Fruit fly (Drosophila melanogaster) whole organism, prepupa: ENCODE results near the gene ouib.
A peak's percentile ranks its signal among the peaks of the same experiment; 100 is the strongest.

Experiments used
- Blimp-1 ChIP-seq: fragments of 200-800 bp; sonication (Bioruptor generic); optimal IDR thresholded peaks from 3 replicates; lab custom pipeline; 2017; ENCODE audit warnings: missing biosample characterization, missing genetic modification characterization, mild to moderate bottlenecking, moderate library complexity, missing genetic modification reagents
- CG10669 ChIP-seq: fragments of 200-800 bp; sonication (Bioruptor generic); optimal IDR thresholded peaks from 3 replicates; lab custom pipeline; 2018; ENCODE audit warnings: missing biosample characterization, mild to moderate bottlenecking, missing genetic modification characterization, moderate library complexity
- CG11294 ChIP-seq: fragments of 200-800 bp; sonication (Bioruptor generic); IDR thresholded peaks from 2 replicates; pipeline ENCODE4 v1.3.6; 2022; ENCODE audit warnings: missing biosample characterization, missing genetic modification characterization
- CG1621 ChIP-seq: fragments of 200-800 bp; sonication (Bioruptor generic); optimal IDR thresholded peaks from 3 replicates; lab custom pipeline; 2018; ENCODE audit warnings: missing biosample characterization, mild to moderate bottlenecking, missing genetic modification characterization
- CG16779 ChIP-seq: fragments of 200-800 bp; sonication (Bioruptor generic); optimal IDR thresholded peaks from 3 replicates; lab custom pipeline; 2017; ENCODE audit warnings: missing biosample characterization, mild to moderate bottlenecking, missing genetic modification characterization
- CG3032 ChIP-seq: fragments of 200-800 bp; optimal IDR thresholded peaks from 2 replicates; lab custom pipeline; 2019; ENCODE audit warnings: missing biosample characterization, mild to moderate bottlenecking, missing genetic modification characterization, moderate library complexity
- CG31627 ChIP-seq: fragments of 200-800 bp; sonication (Bioruptor generic); optimal IDR thresholded peaks from 3 replicates; lab custom pipeline; 2016; ENCODE audit warnings: missing biosample characterization, missing genetic modification characterization
- CG34406 ChIP-seq: fragments of 200-800 bp; sonication (Bioruptor generic); optimal IDR thresholded peaks from 3 replicates; lab custom pipeline; 2016; ENCODE audit warnings: missing biosample characterization, missing genetic modification characterization
- CG3919 ChIP-seq: fragments of 200-800 bp; sonication (Bioruptor generic); optimal IDR thresholded peaks from 3 replicates; lab custom pipeline; 2016; ENCODE audit warnings: missing biosample characterization, missing genetic modification characterization
- CG4318 ChIP-seq: fragments of 200-800 bp; sonication (Bioruptor generic); optimal IDR thresholded peaks from 3 replicates; lab custom pipeline; 2017; ENCODE audit warnings: missing biosample characterization, mild to moderate bottlenecking, missing genetic modification characterization
- CG6163 ChIP-seq: fragments of 200-800 bp; sonication (Bioruptor generic); IDR thresholded peaks from 3 replicates; pipeline ENCODE4 v1.3.6; 2022; ENCODE audit warnings: missing biosample characterization, missing genetic modification characterization
- CG6276 ChIP-seq: fragments of 200-800 bp; sonication (Bioruptor generic); optimal IDR thresholded peaks from 2 replicates; lab custom pipeline; 2017; ENCODE audit warnings: missing biosample characterization, mild to moderate bottlenecking, missing genetic modification characterization
- CG6792 ChIP-seq: fragments of 200-800 bp; sonication (Bioruptor generic); optimal IDR thresholded peaks from 3 replicates; lab custom pipeline; 2016; ENCODE audit warnings: missing biosample characterization, missing genetic modification characterization
- CG6808 ChIP-seq: fragments of 200-800 bp; sonication (Bioruptor generic); optimal IDR thresholded peaks from 3 replicates; lab custom pipeline; 2017; ENCODE audit warnings: missing biosample characterization, missing genetic modification characterization, mild to moderate bottlenecking, moderate library complexity, missing genetic modification reagents
- CG8119 ChIP-seq: fragments of 200-800 bp; sonication (Bioruptor generic); IDR thresholded peaks from 3 replicates; pipeline ENCODE4 v1.3.6; 2022; ENCODE audit warnings: missing biosample characterization, missing genetic modification characterization
- CG8319 ChIP-seq: fragments of 200-800 bp; sonication (Bioruptor generic); optimal IDR thresholded peaks from 3 replicates; lab custom pipeline; 2016; ENCODE audit warnings: missing biosample characterization, missing genetic modification characterization
- CG8632 ChIP-seq: fragments of 200-800 bp; sonication (Bioruptor generic); optimal IDR thresholded peaks from 3 replicates; lab custom pipeline; 2016; ENCODE audit warnings: missing biosample characterization, missing genetic modification characterization
- Eip75B ChIP-seq: fragments of 200-800 bp; sonication (Bioruptor generic); optimal IDR thresholded peaks from 3 replicates; lab custom pipeline; 2016; ENCODE audit warnings: missing biosample characterization, missing genetic modification characterization
- Eip78C ChIP-seq: fragments of 200-800 bp; sonication (Bioruptor generic); peaks from one replicate; lab custom pipeline; 2016; ENCODE audit warnings: missing biosample characterization, missing genetic modification characterization
- Eip93F ChIP-seq: fragments of 200-800 bp; sonication (Bioruptor generic); optimal IDR thresholded peaks from 2 replicates; lab custom pipeline; 2016; ENCODE audit warnings: missing biosample characterization, mild to moderate bottlenecking, missing genetic modification characterization
- Ets96B ChIP-seq: fragments of 200-800 bp; optimal IDR thresholded peaks from 2 replicates; lab custom pipeline; 2019; ENCODE audit warnings: missing biosample characterization, mild to moderate bottlenecking, missing genetic modification characterization, moderate library complexity
- Gug ChIP-seq: fragments of 200-800 bp; sonication (Bioruptor generic); IDR thresholded peaks from 2 replicates; pipeline ENCODE4 v1.3.6; 2022; ENCODE audit warnings: missing biosample characterization, missing genetic modification characterization
- Hr38 ChIP-seq: sonication (Bioruptor generic); optimal IDR thresholded peaks from 2 replicates; lab custom pipeline; 2016; ENCODE audit warnings: missing biosample characterization, missing genetic modification characterization
- Hr39 ChIP-seq: fragments of 200-800 bp; sonication (Bioruptor generic); optimal IDR thresholded peaks from 2 replicates; lab custom pipeline; 2016; ENCODE audit warnings: missing biosample characterization, missing genetic modification characterization
- Hr4 ChIP-seq: fragments of 200-800 bp; sonication (Bioruptor generic); optimal IDR thresholded peaks from 3 replicates; lab custom pipeline; 2016; ENCODE audit warnings: missing biosample characterization, missing genetic modification characterization
- Met ChIP-seq: fragments of 200-800 bp; sonication (Bioruptor generic); optimal IDR thresholded peaks from 3 replicates; lab custom pipeline; 2016; ENCODE audit warnings: missing biosample characterization, missing genetic modification characterization
- OdsH ChIP-seq: fragments of 200-800 bp; sonication (Bioruptor generic); optimal IDR thresholded peaks from 3 replicates; lab custom pipeline; 2016; ENCODE audit warnings: missing biosample characterization, missing genetic modification characterization
- Smox ChIP-seq: fragments of 200-800 bp; sonication (Bioruptor generic); optimal IDR thresholded peaks from 3 replicates; lab custom pipeline; 2016; ENCODE audit warnings: missing biosample characterization, missing genetic modification characterization
- Sox102F ChIP-seq: fragments of 200-800 bp; sonication (Bioruptor generic); optimal IDR thresholded peaks from 2 replicates; lab custom pipeline; 2016; ENCODE audit warnings: missing biosample characterization, mild to moderate bottlenecking, missing genetic modification characterization
- Sox14 ChIP-seq: fragments of 200-800 bp; sonication (Bioruptor generic); optimal IDR thresholded peaks from 3 replicates; lab custom pipeline; 2016; ENCODE audit warnings: missing biosample characterization, missing genetic modification characterization
- Sox15 ChIP-seq: fragments of 200-800 bp; sonication (Bioruptor generic); optimal IDR thresholded peaks from 3 replicates; lab custom pipeline; 2016; ENCODE audit warnings: missing biosample characterization, missing genetic modification characterization
- achi ChIP-seq: fragments of 200-800 bp; sonication (Bioruptor generic); optimal IDR thresholded peaks from 3 replicates; lab custom pipeline; 2016; ENCODE audit warnings: missing biosample characterization, missing genetic modification characterization
- acj6 ChIP-seq: fragments of 200-800 bp; sonication (Bioruptor generic); optimal IDR thresholded peaks from 3 replicates; lab custom pipeline; 2016; ENCODE audit warnings: missing biosample characterization, missing genetic modification characterization
- dac ChIP-seq: fragments of 200-800 bp; sonication (Bioruptor generic); optimal IDR thresholded peaks from 2 replicates; lab custom pipeline; 2017; ENCODE audit warnings: missing biosample characterization, mild to moderate bottlenecking, missing genetic modification characterization
- dsx ChIP-seq: fragments of 200-800 bp; optimal IDR thresholded peaks from 3 replicates; lab custom pipeline; 2019; ENCODE audit warnings: missing biosample characterization, mild to moderate bottlenecking, missing genetic modification characterization, moderate library complexity; ENCODE audit not compliant: poor library complexity, severe bottlenecking
- eg ChIP-seq: fragments of 200-800 bp; sonication (Bioruptor generic); IDR thresholded peaks from 3 replicates; pipeline ENCODE4 v1.3.6; 2022; ENCODE audit warnings: missing biosample characterization, missing genetic modification characterization
- fd59A ChIP-seq: fragments of 200-800 bp; sonication (Bioruptor generic); optimal IDR thresholded peaks from 2 replicates; lab custom pipeline; 2017; ENCODE audit warnings: missing biosample characterization, mild to moderate bottlenecking, missing genetic modification characterization, missing genetic modification reagents
- fd85E ChIP-seq: fragments of 200-800 bp; sonication (Bioruptor generic); optimal IDR thresholded peaks from 3 replicates; lab custom pipeline; 2016; ENCODE audit warnings: missing biosample characterization, missing genetic modification characterization
- lz ChIP-seq: fragments of 200-800 bp; sonication (Bioruptor generic); optimal IDR thresholded peaks from 3 replicates; lab custom pipeline; 2016; ENCODE audit warnings: missing biosample characterization, missing genetic modification characterization
- net ChIP-seq: fragments of 200-800 bp; sonication (Bioruptor generic); optimal IDR thresholded peaks from 3 replicates; lab custom pipeline; 2016; ENCODE audit warnings: missing biosample characterization, missing genetic modification characterization
- pdm3 ChIP-seq: fragments of 200-800 bp; sonication (Bioruptor generic); optimal IDR thresholded peaks from 3 replicates; lab custom pipeline; 2016; ENCODE audit warnings: missing biosample characterization, missing genetic modification characterization
- salr ChIP-seq, 2 experiments: fragments of 200-800 bp; sonication (Bioruptor generic); optimal IDR thresholded peaks; 3 replicates each; lab custom pipeline; 2016 to 2018; ENCODE audit warnings: missing biosample characterization in 2 of 2, missing genetic modification characterization in 2 of 2, mild to moderate bottlenecking in 1 of 2
- svp ChIP-seq: fragments of 200-800 bp; sonication (Bioruptor generic); peaks from one replicate; lab custom pipeline; 2016; ENCODE audit warnings: missing biosample characterization, missing genetic modification characterization
- topi ChIP-seq: fragments of 200-800 bp; sonication (Bioruptor generic); optimal IDR thresholded peaks from 3 replicates; lab custom pipeline; 2016; ENCODE audit warnings: missing biosample characterization, missing genetic modification characterization
- vri ChIP-seq: fragments of 200-800 bp; sonication (Bioruptor generic); optimal IDR thresholded peaks from 3 replicates; lab custom pipeline; 2016; ENCODE audit warnings: missing biosample characterization, mild to moderate bottlenecking, missing genetic modification characterization

ouib gene

dm6 chr3R:8747134-8747870 lies 22.0 kb downstream of the ouib start, which contains the start of the genes CG9801 and Nasp (continued):
- TF ChIP-seq dsx (no peak), CG4318 (GFP tag; lab: Kevin White, UChicago) (no peak), OdsH (no peak), Gug (GFP tag; lab: Robert Waterston, UW) (no peak), acj6 (GFP tag; lab: Kevin White, UChicago) (no peak), CG31627 (peak; percentile 21), svp (GFP tag; lab: Kevin White, UChicago) (peak; percentile 79), vri (GFP tag; lab: Kevin White, UChicago) (peak; percentile 33), CG3032 (tag; lab: Kevin White, UChicago) (no peak), Hr38 (GFP tag; lab: Kevin White, UChicago) (no peak), lz (GFP tag; lab: Kevin White, UChicago) (peak; percentile 45), pdm3 (peak; percentile 3), CG6163 (peak; percentile 59; the same call in 2 of the 3 replicates), fd85E (GFP tag; lab: Kevin White, UChicago) (peak; percentile 27), Blimp-1 (GFP tag; lab: Kevin White, UChicago) (no peak), Eip75B (GFP tag; lab: Kevin White, UChicago) (no peak), Eip78C (peak; percentile 64), Sox15 (no peak), CG6808 (GFP tag; lab: Kevin White, UChicago) (no peak), Hr4 (GFP tag; lab: Kevin White, UChicago) (no peak), net (GFP tag; lab: Kevin White, UChicago) (no peak), CG6276 (GFP tag; lab: Kevin White, UChicago) (no peak), CG3919 (GFP tag; lab: Kevin White, UChicago) (peak; percentile 37), CG34406 (no peak)

- TF ChIP-seq CG6792, result peak; percentile 77
- TF ChIP-seq Sox14 (GFP tag; lab: Kevin White, UChicago), result peak; percentile 75
- peak; percentile 86 for TF ChIP-seq Sox102F (GFP tag; lab: Kevin White, UChicago)
- peak; percentile 57 for TF ChIP-seq CG10669 (GFP tag; lab: Kevin White, UChicago)
- peak; percentile 1 to 80 for TF ChIP-seq salr (GFP tag; optimal IDR thresholded peaks at IDR 0.05; lab: Kevin White, UChicago)
- peak; percentile 71 for TF ChIP-seq CG8319 (GFP tag; lab: Kevin White, UChicago)
- peak; percentile 63 for TF ChIP-seq fd59A (GFP tag; lab: Kevin White, UChicago)
- TF ChIP-seq acj6 (GFP tag; lab: Kevin White, UChicago), result peak; percentile 85
- peak; percentile 72 for TF ChIP-seq CG16779
- peak; percentile 64 for TF ChIP-seq Ets96B
- TF ChIP-seq CG3919 (GFP tag; lab: Kevin White, UChicago), result peak; percentile 75
- TF ChIP-seq CG34406, result peak; percentile 88
- peak; percentile 74 for TF ChIP-seq Hr39 (GFP tag; lab: Kevin White, UChicago)
- peak; percentile 73 for TF ChIP-seq dac
- peak; percentile 79 for TF ChIP-seq CG31627
- TF ChIP-seq Met (GFP tag; lab: Kevin White, UChicago), result peak; percentile 87
- TF ChIP-seq topi (GFP tag; lab: Kevin White, UChicago), result peak; percentile 87
- TF ChIP-seq lz (GFP tag; lab: Kevin White, UChicago), result peak; percentile 84
- TF ChIP-seq CG6808 (GFP tag; lab: Kevin White, UChicago), result peak; percentile 75
- TF ChIP-seq OdsH, result peak; percentile 86
- peak; percentile 77 for TF ChIP-seq CG3032 (tag; lab: Kevin White, UChicago)
- peak; percentile 81 for TF ChIP-seq CG8119 (GFP tag; lab: Robert Waterston, UW)
- peak; percentile 89 for TF ChIP-seq net (GFP tag; lab: Kevin White, UChicago)
- peak; percentile 76 for TF ChIP-seq CG6163
- no peak for TF ChIP-seq CG1621 (tag; lab: Kevin White, UChicago)
- peak; percentile 59 for TF ChIP-seq Eip93F (GFP tag; lab: Kevin White, UChicago)
- peak; percentile 74 for TF ChIP-seq achi (GFP tag; lab: Kevin White, UChicago)
- peak; percentile 71 for TF ChIP-seq Sox15
- TF ChIP-seq eg (GFP tag; lab: Robert Waterston, UW), result peak; percentile 86
- peak; percentile 50 for TF ChIP-seq Gug (GFP tag; lab: Robert Waterston, UW)
- TF ChIP-seq Smox (GFP tag; lab: Kevin White, UChicago), result peak; percentile 88
- TF ChIP-seq CG11294 (GFP tag; lab: Robert Waterston, UW), result peak; percentile 57; the same call in 1 of the 2 replicates
- peak; percentile 70 for TF ChIP-seq vri (GFP tag; lab: Kevin White, UChicago)
- TF ChIP-seq fd85E (GFP tag; lab: Kevin White, UChicago), result no peak
- TF ChIP-seq Hr4 (GFP tag; lab: Kevin White, UChicago), result peak; percentile 80
- peak; percentile 84 for TF ChIP-seq CG8632 (GFP tag; lab: Kevin White, UChicago)
Measured at dm6 chr3R:8747871-8748775, 22.8 kb downstream of the ouib start.
